Fruit fly (Drosophila melanogaster): ENCODE data around the gene CecC.

The CecC gene

dm6 chr3R:30208766-30209484 lies 7.4 kb upstream of the CecC start, which contains the start of gene RpS7 (continued):
- TF ChIP-seq CG16813 (GFP tag; IDR thresholded peaks at IDR 0.05; ENCODE audit: partially characterized antibody) (peak; percentile 98), CG9817 (tag; optimal IDR thresholded peaks at IDR 0.05) (peak; percentile 56), Xbp1 (GFP tag; optimal IDR thresholded peaks at IDR 0.05) (peak; percentile 37), CG1792 (GFP tag; optimal IDR thresholded peaks at IDR 0.05) (peak; percentile 9), CG9876 (GFP tag; optimal IDR thresholded peaks at IDR 0.05) (peak; percentile 38), ci (GFP tag; IDR thresholded peaks at IDR 0.05) (peak; percentile 93), sd (tag; optimal IDR thresholded peaks at IDR 0.05) (no peak), CG10147 (GFP tag; optimal IDR thresholded peaks at IDR 0.05) (peak; percentile 49), cad (GFP tag; optimal IDR thresholded peaks at IDR 0.05) (no peak), tup (GFP tag; optimal IDR thresholded peaks at IDR 0.05) (no peak), h (optimal IDR thresholded peaks at IDR 0.05) (no peak), jigr1 (GFP tag; IDR thresholded peaks at IDR 0.05) (no peak), Ptx1 (GFP tag; IDR thresholded peaks at IDR 0.05) (peak; percentile 56), slou (GFP tag; optimal IDR thresholded peaks at IDR 0.05) (peak; percentile 23), Antp (GFP tag; optimal IDR thresholded peaks at IDR 0.05) (no peak), bsh (GFP tag; optimal IDR thresholded peaks at IDR 0.05) (peak; percentile 48 to 65), CG6854 (GFP tag; optimal IDR thresholded peaks at IDR 0.05) (peak; percentile 76), Ets97D (GFP tag; optimal IDR thresholded peaks at IDR 0.05) (peak; percentile 98), Bdp1 (GFP tag; optimal IDR thresholded peaks at IDR 0.05) (peak; percentile 53), Xrp1 (GFP tag; IDR thresholded peaks at IDR 0.05) (peak; percentile 29; the same call in 1 of the 2 replicates), dan (GFP tag; IDR thresholded peaks at IDR 0.05) (no peak), z (GFP tag; IDR thresholded peaks at IDR 0.05) (peak; percentile 63; the same call in 2 of the 3 replicates), Abd-B (GFP tag; optimal IDR thresholded peaks at IDR 0.05) (no peak), CG7556 (GFP tag; optimal IDR thresholded peaks at IDR 0.05) (peak; percentile 66), pan (optimal IDR thresholded peaks at IDR 0.05) (no peak), pan (GFP tag; optimal IDR thresholded peaks at IDR 0.05 in 1 of 2, IDR thresholded peaks at IDR 0.05 in 1 of 2) (peak in 1 of 2 experiments; percentile 80), CG7987 (GFP tag; optimal IDR thresholded peaks at IDR 0.05) (peak; percentile 93), CG32532 (GFP tag; IDR thresholded peaks at IDR 0.05) (peak; percentile 83), Dfd (GFP tag; optimal IDR thresholded peaks at IDR 0.05) (no peak), CG12236 (GFP tag; optimal IDR thresholded peaks at IDR 0.05) (no peak), CG12744 (GFP tag; optimal IDR thresholded peaks at IDR 0.05) (no peak), sna (GFP tag; IDR thresholded peaks at IDR 0.05; ENCODE audit: partially characterized antibody) (peak; percentile 99), ewg (GFP tag; optimal IDR thresholded peaks at IDR 0.05) (peak; percentile 1), CG6765 (GFP tag; optimal IDR thresholded peaks at IDR 0.05) (peak; percentile 93), H2.0 (GFP tag; IDR thresholded peaks at IDR 0.05) (peak; percentile 78), pros (GFP tag; optimal IDR thresholded peaks at IDR 0.05) (peak; percentile 33), ssp (GFP tag; IDR thresholded peaks at IDR 0.05) (peak; percentile 39; the same call in 1 of the 2 replicates), Drgx (GFP tag; IDR thresholded peaks at IDR 0.05) (peak; percentile 53), eyg (GFP tag; optimal IDR thresholded peaks at IDR 0.05) (peak; percentile 37), lbe (GFP tag; optimal IDR thresholded peaks at IDR 0.05) (peak; percentile 75), CG2116 (GFP tag; optimal IDR thresholded peaks at IDR 0.05) (peak; percentile 92), HmgD (GFP tag; optimal IDR thresholded peaks at IDR 0.05) (no peak), Stat92E (GFP tag; optimal IDR thresholded peaks at IDR 0.05) (peak in 1 of 3 experiments; percentile 17), slp2 (GFP tag; optimal IDR thresholded peaks at IDR 0.05) (peak; percentile 37), Camta (GFP tag; optimal IDR thresholded peaks at IDR 0.05) (peak; percentile 29), CG30431 (GFP tag; optimal IDR thresholded peaks at IDR 0.05) (peak; percentile 30), maf-S (GFP tag; optimal IDR thresholded peaks at IDR 0.05) (no peak), CG4282 (GFP tag; optimal IDR thresholded peaks at IDR 0.05) (no peak), CG13296 (GFP tag; optimal IDR thresholded peaks at IDR 0.05) (peak; percentile 89), luna (GFP tag; optimal IDR thresholded peaks at IDR 0.05) (peak; percentile 34)

Measured in whole organism, embryonic.